Fruit fly (Drosophila melanogaster) whole organism, embryonic: ENCODE measurements around the gene Ssl2.

Experiments
- Ada2b ChIP-seq: fragments of 200-800 bp; sonication (Bioruptor generic); IDR thresholded peaks from 2 replicates; pipeline ENCODE4 v1.3.6; 2022; ENCODE audit warnings: missing biosample characterization, missing genetic modification characterization
- CG10366 ChIP-seq: fragments of 200-800 bp; sonication (Bioruptor generic); IDR thresholded peaks from 2 replicates; pipeline ENCODE4 v1.3.6; 2022; ENCODE audit warnings: missing biosample characterization, missing genetic modification characterization
- CG10543 ChIP-seq: fragments of 200-800 bp; sonication (Bioruptor generic); optimal IDR thresholded peaks from 3 replicates; lab custom pipeline; 2017; ENCODE audit warnings: missing biosample characterization, mild to moderate bottlenecking, missing genetic modification characterization, moderate library complexity
- CG11093 ChIP-seq: fragments of 200-800 bp; sonication (Bioruptor generic); IDR thresholded peaks from 3 replicates; pipeline ENCODE4 v1.3.6; 2022; ENCODE audit warnings: missing biosample characterization, missing genetic modification characterization
- CG12104 ChIP-seq: fragments of 200-800 bp; sonication (Bioruptor generic); optimal IDR thresholded peaks from 3 replicates; lab custom pipeline; 2016; ENCODE audit warnings: missing biosample characterization, missing genetic modification characterization
- CG13775 ChIP-seq: fragments of 200-800 bp; sonication (Bioruptor generic); optimal IDR thresholded peaks from 3 replicates; lab custom pipeline; 2017; ENCODE audit warnings: missing biosample characterization, mild to moderate bottlenecking, missing genetic modification characterization
- CG13894 ChIP-seq: fragments of 200-800 bp; sonication (Bioruptor generic); optimal IDR thresholded peaks from 3 replicates; lab custom pipeline; 2018; ENCODE audit warnings: missing biosample characterization, mild to moderate bottlenecking, missing genetic modification characterization, moderate library complexity
- CG14441 ChIP-seq: fragments of 200-800 bp; sonication (Bioruptor generic); IDR thresholded peaks from 2 replicates; pipeline ENCODE4 v1.3.6; 2022; ENCODE audit warnings: missing biosample characterization, missing genetic modification characterization
- CG18262 ChIP-seq: fragments of 200-800 bp; optimal IDR thresholded peaks from 3 replicates; lab custom pipeline; 2019; ENCODE audit warnings: missing biosample characterization, mild to moderate bottlenecking, missing genetic modification characterization, moderate library complexity
- CG18619 ChIP-seq: fragments of 200-800 bp; sonication (Bioruptor generic); optimal IDR thresholded peaks from 3 replicates; lab custom pipeline; 2017; ENCODE audit warnings: missing biosample characterization, mild to moderate bottlenecking, missing genetic modification characterization
- CG2199 ChIP-seq: fragments of 200-800 bp; sonication (Bioruptor generic); IDR thresholded peaks from 3 replicates; pipeline ENCODE4 v1.3.6; 2022; ENCODE audit warnings: missing biosample characterization, missing genetic modification characterization
- CG32772 ChIP-seq: fragments of 200-800 bp; sonication (Bioruptor generic); IDR thresholded peaks from 2 replicates; pipeline ENCODE4 v1.3.6; 2022; ENCODE audit warnings: missing biosample characterization, missing genetic modification characterization
- CG3281 ChIP-seq: fragments of 200-800 bp; sonication (Bioruptor generic); optimal IDR thresholded peaks from 3 replicates; lab custom pipeline; 2017; ENCODE audit warnings: missing biosample characterization, mild to moderate bottlenecking, missing genetic modification characterization
- CG3995 ChIP-seq: fragments of 200-800 bp; sonication (Bioruptor generic); optimal IDR thresholded peaks from 3 replicates; lab custom pipeline; 2016; ENCODE audit warnings: missing biosample characterization, missing genetic modification characterization
- CG4707 ChIP-seq: fragments of 200-800 bp; sonication (Bioruptor generic); optimal IDR thresholded peaks from 2 replicates; lab custom pipeline; 2018; ENCODE audit warnings: missing biosample characterization, mild to moderate bottlenecking, missing genetic modification characterization, moderate library complexity
- CG6175 ChIP-seq: fragments of 200-800 bp; sonication (Bioruptor generic); IDR thresholded peaks from 3 replicates; pipeline ENCODE4 v1.3.6; 2022; ENCODE audit warnings: missing biosample characterization, missing genetic modification characterization
- CG6689 ChIP-seq: fragments of 200-800 bp; sonication (Bioruptor generic); IDR thresholded peaks from 2 replicates; pipeline ENCODE4 v1.3.6; 2022; ENCODE audit warnings: missing biosample characterization, missing genetic modification characterization
- CG7786 ChIP-seq: fragments of 200-800 bp; sonication (Bioruptor generic); optimal IDR thresholded peaks from 2 replicates; lab custom pipeline; 2016; ENCODE audit warnings: missing biosample characterization, missing genetic modification characterization
- CG7987 ChIP-seq: fragments of 200-800 bp; sonication (Bioruptor generic); optimal IDR thresholded peaks from 2 replicates; lab custom pipeline; 2018; ENCODE audit warnings: missing biosample characterization, mild to moderate bottlenecking, missing genetic modification characterization, moderate library complexity
- CG8290 ChIP-seq, 3 experiments: fragments of 200-800 bp; sonication (Bioruptor generic); optimal IDR thresholded peaks; 2 replicates each; lab custom pipeline; 2016 to 2019; ENCODE audit warnings: missing biosample characterization in 3 of 3, missing genetic modification characterization in 3 of 3, mild to moderate bottlenecking in 2 of 3, moderate library complexity in 1 of 3
- CG8359 ChIP-seq: fragments of 200-800 bp; sonication (Bioruptor generic); optimal IDR thresholded peaks from 2 replicates; lab custom pipeline; 2017; ENCODE audit warnings: missing biosample characterization, mild to moderate bottlenecking, missing genetic modification characterization, borderline replicate concordance
- CG8944 ChIP-seq: fragments of 200-800 bp; sonication (Bioruptor generic); optimal IDR thresholded peaks from 3 replicates; lab custom pipeline; 2016; ENCODE audit warnings: missing biosample characterization, missing genetic modification characterization
- Ets65A ChIP-seq: fragments of 200-800 bp; sonication (Bioruptor generic); peaks from one replicate; lab custom pipeline; 2016; ENCODE audit warnings: missing biosample characterization, missing genetic modification characterization
- HLHmδ ChIP-seq: fragments of 200-800 bp; sonication (Bioruptor generic); optimal IDR thresholded peaks from 2 replicates; lab custom pipeline; 2018; ENCODE audit warnings: missing biosample characterization, mild to moderate bottlenecking, missing genetic modification characterization, moderate library complexity
- Jarid2 ChIP-seq: fragments of 200-800 bp; sonication (Bioruptor generic); optimal IDR thresholded peaks from 3 replicates; lab custom pipeline; 2017; ENCODE audit warnings: mild to moderate bottlenecking, missing biosample characterization, missing genetic modification reagents, missing genetic modification characterization
- Med ChIP-seq: fragments of 200-800 bp; sonication (Bioruptor generic); peaks from one replicate; lab custom pipeline; 2016; ENCODE audit warnings: missing biosample characterization, missing genetic modification characterization, mild to moderate bottlenecking, inconsistent platforms, moderate library complexity
- Nf-YA ChIP-seq: fragments of 200-800 bp; sonication (Bioruptor generic); IDR thresholded peaks from 2 replicates; pipeline ENCODE4 v1.3.6; 2022; ENCODE audit warnings: missing biosample characterization, missing genetic modification characterization
- Opbp ChIP-seq: fragments of 200-800 bp; sonication (Bioruptor generic); IDR thresholded peaks from 3 replicates; pipeline ENCODE4 v1.3.6; 2022; ENCODE audit warnings: missing biosample characterization, missing genetic modification characterization; ENCODE audit not compliant: partially characterized antibody
- Rfx ChIP-seq: fragments of 200-800 bp; sonication (Bioruptor generic); IDR thresholded peaks from 2 replicates; pipeline ENCODE4 v1.3.6; 2022; ENCODE audit warnings: missing biosample characterization, missing genetic modification characterization
- Sin3A ChIP-seq: fragments of >200 bp; optimal IDR thresholded peaks from 2 replicates; lab custom pipeline; 2018
- Tbp ChIP-seq: fragments of >200 bp; optimal IDR thresholded peaks from 2 replicates; lab custom pipeline; 2018; ENCODE audit warnings: missing biosample characterization, missing genetic modification characterization
- Vsx1 ChIP-seq: fragments of 200-800 bp; sonication (Bioruptor generic); optimal IDR thresholded peaks from 2 replicates; lab custom pipeline; 2017; ENCODE audit warnings: missing biosample characterization, mild to moderate bottlenecking, missing genetic modification characterization, missing genetic modification reagents
- az2 ChIP-seq: fragments of 200-800 bp; sonication (Bioruptor generic); optimal IDR thresholded peaks from 3 replicates; lab custom pipeline; 2016; ENCODE audit warnings: missing biosample characterization, missing genetic modification characterization
- bowl ChIP-seq: fragments of 200-800 bp; sonication (Bioruptor generic); IDR thresholded peaks from 2 replicates; pipeline ENCODE4 v1.3.6; 2022; ENCODE audit warnings: missing biosample characterization, missing genetic modification characterization
- chif ChIP-seq, 2 experiments: fragments of 200-800 bp; sonication (Bioruptor generic); optimal IDR thresholded peaks; 3 replicates each; lab custom pipeline; 2016; ENCODE audit warnings: missing biosample characterization in 2 of 2, missing genetic modification characterization in 2 of 2
- cwo ChIP-seq: fragments of 200-800 bp; sonication (Bioruptor generic); optimal IDR thresholded peaks from 3 replicates; lab custom pipeline; 2017; ENCODE audit warnings: missing biosample characterization, missing genetic modification characterization, mild to moderate bottlenecking, moderate library complexity, missing genetic modification reagents
- dimm ChIP-seq: fragments of 200-800 bp; sonication (Bioruptor generic); IDR thresholded peaks from 2 replicates; pipeline ENCODE4 v1.3.6; 2022; ENCODE audit warnings: missing biosample characterization, missing genetic modification characterization
- dmrt11E ChIP-seq: fragments of 200-800 bp; sonication (Bioruptor generic); optimal IDR thresholded peaks from 3 replicates; lab custom pipeline; 2018; ENCODE audit warnings: missing biosample characterization, mild to moderate bottlenecking, missing genetic modification characterization, moderate library complexity
- dmrt99B ChIP-seq: fragments of 200-800 bp; sonication (Bioruptor generic); optimal IDR thresholded peaks from 2 replicates; lab custom pipeline; 2018; ENCODE audit warnings: missing biosample characterization, mild to moderate bottlenecking, missing genetic modification characterization, moderate library complexity
- fd3F ChIP-seq: fragments of 200-800 bp; sonication (Bioruptor generic); optimal IDR thresholded peaks from 2 replicates; lab custom pipeline; 2018; ENCODE audit warnings: missing biosample characterization, mild to moderate bottlenecking, missing genetic modification characterization, moderate library complexity
- ind ChIP-seq: fragments of 200-800 bp; sonication (Bioruptor generic); optimal IDR thresholded peaks from 3 replicates; lab custom pipeline; 2016; ENCODE audit warnings: missing biosample characterization, missing genetic modification characterization
- nmo ChIP-seq: fragments of 200-800 bp; sonication (Bioruptor generic); optimal IDR thresholded peaks from 2 replicates; lab custom pipeline; 2018; ENCODE audit warnings: missing biosample characterization, mild to moderate bottlenecking, missing genetic modification characterization, moderate library complexity
- pfk ChIP-seq: fragments of 200-800 bp; sonication (Bioruptor generic); optimal IDR thresholded peaks from 2 replicates; lab custom pipeline; 2018; ENCODE audit warnings: missing biosample characterization, mild to moderate bottlenecking, missing genetic modification characterization, moderate library complexity
- pita ChIP-seq: fragments of 200-800 bp; sonication (Bioruptor generic); optimal IDR thresholded peaks from 2 replicates; lab custom pipeline; 2017; ENCODE audit warnings: missing biosample characterization, mild to moderate bottlenecking, missing genetic modification characterization
- pnt ChIP-seq: fragments of 200-800 bp; sonication (Bioruptor generic); optimal IDR thresholded peaks from 3 replicates; lab custom pipeline; 2016; ENCODE audit warnings: missing biosample characterization, missing genetic modification characterization
- sim ChIP-seq: fragments of 200-800 bp; sonication (Bioruptor generic); IDR thresholded peaks from 2 replicates; pipeline ENCODE4 v1.3.6; 2022; ENCODE audit warnings: missing biosample characterization, missing genetic modification characterization
- sob ChIP-seq: fragments of 200-800 bp; sonication (Bioruptor generic); IDR thresholded peaks from 2 replicates; pipeline ENCODE4 v1.3.6; 2022; ENCODE audit warnings: missing biosample characterization, missing genetic modification characterization
- stwl ChIP-seq: fragments of 200-800 bp; sonication (Bioruptor generic); optimal IDR thresholded peaks from 3 replicates; lab custom pipeline; 2018; ENCODE audit warnings: missing biosample characterization, mild to moderate bottlenecking, missing genetic modification characterization, moderate library complexity
- sug ChIP-seq: fragments of 200-800 bp; optimal IDR thresholded peaks from 2 replicates; lab custom pipeline; 2019; ENCODE audit warnings: missing biosample characterization, mild to moderate bottlenecking, missing genetic modification characterization, moderate library complexity

The Ssl2 gene

DNA sequence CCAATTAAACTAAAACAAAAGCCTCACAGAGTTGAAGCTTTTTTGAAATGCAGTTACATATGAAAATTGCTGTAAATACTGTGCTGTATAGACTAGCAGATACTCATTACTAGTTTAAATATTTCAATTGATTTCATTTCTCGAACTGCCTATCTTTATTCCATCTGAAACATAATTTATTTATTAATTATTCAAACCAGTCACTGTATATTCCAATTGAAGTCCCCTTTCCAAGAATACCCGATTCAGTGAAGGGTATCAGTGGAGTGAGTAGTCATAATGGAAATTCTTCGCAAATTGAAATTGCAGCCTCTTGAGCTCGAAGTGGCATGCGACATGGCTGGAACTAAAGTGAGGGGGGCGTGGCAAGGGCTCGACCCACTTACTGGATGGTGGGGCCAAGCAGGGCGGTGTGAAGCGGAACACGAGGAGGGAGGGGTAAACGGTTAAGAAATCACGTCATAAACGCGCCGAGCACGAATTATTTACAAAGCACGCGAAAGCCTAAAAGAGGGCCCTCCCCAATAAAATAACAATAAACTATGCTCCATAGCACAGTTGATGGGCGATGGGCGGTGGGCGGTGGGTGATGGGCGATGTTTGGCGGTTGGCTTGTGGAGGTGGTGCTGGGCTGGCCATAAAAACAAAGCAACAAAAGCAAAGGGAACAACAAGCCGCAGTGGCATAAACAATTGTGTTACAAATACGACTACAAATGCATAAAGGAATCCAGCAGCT is 27.4 kb downstream of the Ssl2 start (continued):
- TF ChIP-seq nmo = peak; percentile 54
- no peak for TF ChIP-seq CG4707 (GFP tag; lab: Kevin White, UChicago)
- no peak for TF ChIP-seq pita
- TF ChIP-seq CG6689 (GFP tag; lab: Robert Waterston, UW) = peak; percentile 32; the same call in 1 of the 2 replicates
- no peak for TF ChIP-seq CG8359 (GFP tag; lab: Kevin White, UChicago)
- TF ChIP-seq pfk (GFP tag; lab: Kevin White, UChicago) = no peak
- peak; percentile 33 for TF ChIP-seq ind (GFP tag; lab: Kevin White, UChicago)
- peak; percentile 89 for TF ChIP-seq Ets65A
- no peak for TF ChIP-seq CG8290 (GFP tag; optimal IDR thresholded peaks at IDR 0.05; lab: Kevin White, UChicago)
- peak in 1 of 2 experiments; percentile 49 for TF ChIP-seq CG8290 (tag; optimal IDR thresholded peaks at IDR 0.05; lab: Kevin White, UChicago)
- TF ChIP-seq sob = no peak
- no peak for TF ChIP-seq Opbp
- no peak for TF ChIP-seq sim (GFP tag; lab: Robert Waterston, UW)
- TF ChIP-seq bowl = no peak
- no peak for TF ChIP-seq CG12104
- peak; percentile 34; the same call in 1 of the 2 replicates for TF ChIP-seq Ada2b (GFP tag; lab: Robert Waterston, UW)
- peak; percentile 8; the same call in 1 of the 2 replicates for TF ChIP-seq dimm (GFP tag; lab: Robert Waterston, UW)
- TF ChIP-seq CG3281 (GFP tag; lab: Kevin White, UChicago) = peak; percentile 5
- peak; percentile 80 for TF ChIP-seq Med (GFP tag; lab: Kevin White, UChicago)
- TF ChIP-seq Sin3A (lab: Kevin White, UChicago) = no peak
- 0 out of 2 replicates have a peak, but pooled peaks have one; percentile 29 for TF ChIP-seq Nf-YA (GFP tag; lab: Robert Waterston, UW)
- TF ChIP-seq CG7987 (GFP tag; lab: Kevin White, UChicago) = no peak
- TF ChIP-seq CG13894 (tag; lab: Kevin White, UChicago) = no peak
- TF ChIP-seq CG32772 (GFP tag; lab: Robert Waterston, UW) = 0 out of 2 replicates have a peak, but pooled peaks have one; percentile 19
- no peak for TF ChIP-seq stwl (tag; lab: Kevin White, UChicago)
- TF ChIP-seq Jarid2 = no peak
- peak; percentile 50; the same call in 1 of the 2 replicates for TF ChIP-seq Rfx (GFP tag; lab: Robert Waterston, UW)
- no peak for TF ChIP-seq dmrt11E (tag; lab: Kevin White, UChicago)
- no peak for TF ChIP-seq CG7786 (GFP tag; lab: Kevin White, UChicago)
- TF ChIP-seq sug (tag; lab: Kevin White, UChicago) = no peak
- no peak for TF ChIP-seq fd3F (GFP tag; lab: Kevin White, UChicago)
- TF ChIP-seq chif (GFP tag; optimal IDR thresholded peaks at IDR 0.05; lab: Kevin White, UChicago) = peak in 1 of 2 experiments; percentile 13
- no peak for TF ChIP-seq CG13775 (GFP tag; lab: Kevin White, UChicago)
- TF ChIP-seq dmrt99B = peak; percentile 66
- TF ChIP-seq Vsx1 = no peak
- no peak for TF ChIP-seq CG3995 (GFP tag; lab: Kevin White, UChicago)
- TF ChIP-seq CG14441 = peak; percentile 58
- TF ChIP-seq CG2199 (GFP tag; lab: Robert Waterston, UW) = no peak
- no peak for TF ChIP-seq az2
- no peak for TF ChIP-seq Tbp (GFP tag; lab: Kevin White, UChicago)
- no peak for TF ChIP-seq CG11093 (GFP tag; lab: Robert Waterston, UW)
- TF ChIP-seq pnt (GFP tag; lab: Kevin White, UChicago) = no peak
- TF ChIP-seq cwo (GFP tag; lab: Kevin White, UChicago) = peak; percentile 3
- peak; percentile 56; the same call in 1 of the 2 replicates for TF ChIP-seq CG10366 (GFP tag; lab: Robert Waterston, UW)
- no peak for TF ChIP-seq HLHmδ
- no peak for TF ChIP-seq CG18619 (GFP tag; lab: Kevin White, UChicago)
- no peak for TF ChIP-seq CG6175 (GFP tag; lab: Robert Waterston, UW)
- peak; percentile 28 for TF ChIP-seq CG10543 (GFP tag; lab: Kevin White, UChicago)
- TF ChIP-seq CG18262 (tag; lab: Kevin White, UChicago) = peak; percentile 35
- no peak for TF ChIP-seq CG8944 (GFP tag; lab: Kevin White, UChicago)
